Fruit fly (Drosophila melanogaster): ENCODE measurements around the gene dmGlut.

dmGlut gene

dm6 chr2L:12063035-12063434, 35.8 kb downstream of the dmGlut start, which contains the start of gene Rab3-GAP:
Rab3-GAP (minus strand) TSS chr2L:12063184.
- TF ChIP-seq Sox14 (GFP tag; optimal IDR thresholded peaks at IDR 0.05) (peak; percentile 62), Eip78C (GFP tag) (peak; percentile 73), Ets21C (GFP tag; optimal IDR thresholded peaks at IDR 0.05) (peak; percentile 0), CG31627 (GFP tag; optimal IDR thresholded peaks at IDR 0.05) (peak; percentile 30), Hr39 (GFP tag; optimal IDR thresholded peaks at IDR 0.05) (no peak), CG6854 (GFP tag; optimal IDR thresholded peaks at IDR 0.05) (peak; percentile 40), CG34406 (GFP tag; optimal IDR thresholded peaks at IDR 0.05) (no peak), ss (GFP tag; optimal IDR thresholded peaks at IDR 0.05) (no peak), CG8119 (GFP tag; IDR thresholded peaks at IDR 0.05) (peak; percentile 22; the same call in 1 of the 3 replicates), dsx (GFP tag; optimal IDR thresholded peaks at IDR 0.05; ENCODE audit: poor library complexity, severe bottlenecking) (no peak), net (GFP tag; optimal IDR thresholded peaks at IDR 0.05) (no peak), lz (GFP tag; optimal IDR thresholded peaks at IDR 0.05) (peak; percentile 35), Gug (GFP tag; IDR thresholded peaks at IDR 0.05) (no peak), CG1621 (tag; optimal IDR thresholded peaks at IDR 0.05) (no peak), eg (GFP tag; IDR thresholded peaks at IDR 0.05) (peak; percentile 50; the same call in 1 of the 3 replicates), salr (GFP tag; optimal IDR thresholded peaks at IDR 0.05) (no peak), cyc (GFP tag; optimal IDR thresholded peaks at IDR 0.05) (no peak), esn (GFP tag; optimal IDR thresholded peaks at IDR 0.05) (peak; percentile 70), CG3032 (tag; optimal IDR thresholded peaks at IDR 0.05) (peak; percentile 15), Blimp-1 (GFP tag; optimal IDR thresholded peaks at IDR 0.05) (no peak), CG32006 (GFP tag; optimal IDR thresholded peaks at IDR 0.05) (no peak), topi (GFP tag; optimal IDR thresholded peaks at IDR 0.05) (no peak), CG6163 (GFP tag; IDR thresholded peaks at IDR 0.05) (no peak; the same call in 2 of the 3 replicates), CG15336 (GFP tag; IDR thresholded peaks at IDR 0.05) (no peak), CG11762 (GFP tag; optimal IDR thresholded peaks at IDR 0.05; ENCODE audit: insufficient read depth) (no peak)

dm6 chr2L:12065683-12066386, 38.6 kb downstream of the dmGlut start:
- TF ChIP-seq Blimp-1 (GFP tag; optimal IDR thresholded peaks at IDR 0.05) (peak; percentile 97), CG15336 (GFP tag; IDR thresholded peaks at IDR 0.05) (peak; percentile 98), dac (GFP tag; optimal IDR thresholded peaks at IDR 0.05) (peak; percentile 98), dsx (GFP tag; optimal IDR thresholded peaks at IDR 0.05; ENCODE audit: poor library complexity, severe bottlenecking) (peak; percentile 91), CG11294 (GFP tag; IDR thresholded peaks at IDR 0.05) (peak; percentile 87), CG34406 (GFP tag; optimal IDR thresholded peaks at IDR 0.05) (peak; percentile 90), Eip93F (GFP tag; optimal IDR thresholded peaks at IDR 0.05) (peak; percentile 75), CG8632 (GFP tag; optimal IDR thresholded peaks at IDR 0.05) (peak; percentile 89), CG6808 (GFP tag; optimal IDR thresholded peaks at IDR 0.05) (peak; percentile 90), acj6 (GFP tag; optimal IDR thresholded peaks at IDR 0.05) (peak; percentile 93), CG11762 (GFP tag; optimal IDR thresholded peaks at IDR 0.05; ENCODE audit: insufficient read depth) (peak; percentile 88), OdsH (GFP tag; optimal IDR thresholded peaks at IDR 0.05) (peak; percentile 95), Ets96B (tag; optimal IDR thresholded peaks at IDR 0.05) (peak; percentile 91), CG6163 (GFP tag; IDR thresholded peaks at IDR 0.05) (peak; percentile 91), lz (GFP tag; optimal IDR thresholded peaks at IDR 0.05) (peak; percentile 66), achi (GFP tag; optimal IDR thresholded peaks at IDR 0.05) (peak; percentile 95), CG3919 (GFP tag; optimal IDR thresholded peaks at IDR 0.05) (peak; percentile 93), CG7368 (GFP tag; optimal IDR thresholded peaks at IDR 0.05) (peak; percentile 84), topi (GFP tag; optimal IDR thresholded peaks at IDR 0.05) (peak; percentile 71), ss (GFP tag; optimal IDR thresholded peaks at IDR 0.05) (peak; percentile 91 to 92), salr (GFP tag; optimal IDR thresholded peaks at IDR 0.05) (peak; percentile 55 to 98), CG4318 (GFP tag; optimal IDR thresholded peaks at IDR 0.05) (peak; percentile 99), net (GFP tag; optimal IDR thresholded peaks at IDR 0.05) (peak; percentile 93), CG6854 (GFP tag; optimal IDR thresholded peaks at IDR 0.05) (peak; percentile 69), CG1621 (tag; optimal IDR thresholded peaks at IDR 0.05) (peak; percentile 67), Ets21C (GFP tag; optimal IDR thresholded peaks at IDR 0.05) (peak; percentile 43), svp (GFP tag) (no peak), CG8119 (GFP tag; IDR thresholded peaks at IDR 0.05) (peak; percentile 99), pdm3 (GFP tag; optimal IDR thresholded peaks at IDR 0.05) (peak; percentile 84), CG11902 (GFP tag; optimal IDR thresholded peaks at IDR 0.05) (peak; percentile 70), Eip78C (GFP tag) (peak; percentile 97), CG31627 (GFP tag; optimal IDR thresholded peaks at IDR 0.05) (peak; percentile 36), Sox15 (GFP tag; optimal IDR thresholded peaks at IDR 0.05) (peak; percentile 66), CG6276 (GFP tag; optimal IDR thresholded peaks at IDR 0.05) (peak; percentile 97), esn (GFP tag; optimal IDR thresholded peaks at IDR 0.05) (peak; percentile 87), eg (GFP tag; IDR thresholded peaks at IDR 0.05) (peak; percentile 96), fd85E (GFP tag; optimal IDR thresholded peaks at IDR 0.05) (peak; percentile 49), Gug (GFP tag; IDR thresholded peaks at IDR 0.05) (peak; percentile 94), CG8319 (GFP tag; optimal IDR thresholded peaks at IDR 0.05) (peak; percentile 64), CG9139 (GFP tag; optimal IDR thresholded peaks at IDR 0.05) (peak; percentile 85)
